Fruit fly (Drosophila melanogaster) whole organism, embryonic: ENCODE results near the gene CG3184.
A peak's percentile ranks its signal among the peaks of the same experiment; 100 is the strongest.

Source experiments
- Adf1 ChIP-seq: fragments of 200-800 bp; sonication (Bioruptor generic); IDR thresholded peaks from 2 replicates; pipeline ENCODE4 v1.3.6; 2022; ENCODE audit warnings: missing biosample characterization, missing genetic modification characterization
- Atf3 ChIP-seq: fragments of 200-800 bp; sonication (Bioruptor generic); optimal IDR thresholded peaks from 3 replicates; lab custom pipeline; 2016; ENCODE audit warnings: missing biosample characterization, missing genetic modification characterization
- Awh ChIP-seq: fragments of 200-800 bp; sonication (Bioruptor generic); IDR thresholded peaks from 2 replicates; pipeline ENCODE4, ENCODE4 v1.3.6; 2022; ENCODE audit warnings: missing biosample characterization, missing genetic modification characterization
- Bgb ChIP-seq: fragments of 200-800 bp; sonication (Bioruptor generic); IDR thresholded peaks from 2 replicates; pipeline ENCODE4 v1.3.6; 2022; ENCODE audit warnings: missing biosample characterization, missing genetic modification characterization; ENCODE audit not compliant: partially characterized antibody
- CG11504 ChIP-seq: fragments of 200-800 bp; sonication (Bioruptor generic); optimal IDR thresholded peaks from 3 replicates; lab custom pipeline; 2019; ENCODE audit warnings: missing biosample characterization, mild to moderate bottlenecking, missing genetic modification characterization, moderate library complexity
- CG13296 ChIP-seq: fragments of 200-800 bp; sonication (Bioruptor generic); optimal IDR thresholded peaks from 3 replicates; lab custom pipeline; 2018; ENCODE audit warnings: missing biosample characterization, mild to moderate bottlenecking, missing genetic modification characterization
- CG15601 ChIP-seq: fragments of 200-800 bp; sonication (Bioruptor generic); optimal IDR thresholded peaks from 3 replicates; lab custom pipeline; 2019; ENCODE audit warnings: missing biosample characterization, mild to moderate bottlenecking, missing genetic modification characterization, moderate library complexity
- CG1603 ChIP-seq: fragments of 200-800 bp; sonication (Bioruptor generic); optimal IDR thresholded peaks from 2 replicates; lab custom pipeline; 2019; ENCODE audit warnings: missing biosample characterization, mild to moderate bottlenecking, missing genetic modification characterization, moderate library complexity
- CG18011 ChIP-seq: fragments of 200-800 bp; sonication (Bioruptor generic); optimal IDR thresholded peaks from 2 replicates; lab custom pipeline; 2017; ENCODE audit warnings: missing biosample characterization, missing genetic modification characterization, mild to moderate bottlenecking, moderate library complexity, missing genotype
- CG18619 ChIP-seq: fragments of 200-800 bp; sonication (Bioruptor generic); optimal IDR thresholded peaks from 3 replicates; lab custom pipeline; 2017; ENCODE audit warnings: missing biosample characterization, mild to moderate bottlenecking, missing genetic modification characterization
- CG30431 ChIP-seq: fragments of 200-800 bp; sonication (Bioruptor generic); optimal IDR thresholded peaks from 2 replicates; lab custom pipeline; 2017; ENCODE audit warnings: missing biosample characterization, missing genetic modification characterization
- CG33213 ChIP-seq: fragments of 200-800 bp; sonication (Bioruptor generic); optimal IDR thresholded peaks from 3 replicates; lab custom pipeline; 2016; ENCODE audit warnings: missing biosample characterization, missing genetic modification characterization
- CG33557 ChIP-seq: fragments of 200-800 bp; sonication (Bioruptor generic); optimal IDR thresholded peaks from 2 replicates; lab custom pipeline; 2019; ENCODE audit warnings: missing biosample characterization, mild to moderate bottlenecking, missing genetic modification characterization, moderate library complexity
- CG34376 ChIP-seq: fragments of 200-800 bp; sonication (Bioruptor generic); optimal IDR thresholded peaks from 2 replicates; lab custom pipeline; 2018; ENCODE audit warnings: missing biosample characterization, mild to moderate bottlenecking, missing genetic modification characterization
- CG43689 ChIP-seq: fragments of 200-800 bp; sonication (Bioruptor generic); IDR thresholded peaks from 2 replicates; pipeline ENCODE4 v1.3.6; 2022; ENCODE audit warnings: missing biosample characterization, missing genetic modification characterization
- CG4730 ChIP-seq: fragments of 200-800 bp; sonication (Bioruptor generic); IDR thresholded peaks from 2 replicates; pipeline ENCODE4 v1.3.6; 2022; ENCODE audit warnings: missing biosample characterization, missing genetic modification characterization
- CG5180 ChIP-seq: fragments of 200-800 bp; sonication (Bioruptor generic); optimal IDR thresholded peaks from 3 replicates; lab custom pipeline; 2017; ENCODE audit warnings: missing biosample characterization, missing genetic modification characterization, mild to moderate bottlenecking, moderate library complexity, missing genetic modification reagents
- CG6791 ChIP-seq: fragments of 200-800 bp; sonication (Bioruptor generic); IDR thresholded peaks from 3 replicates; pipeline ENCODE4 v1.3.6; 2022; ENCODE audit warnings: missing biosample characterization, missing genetic modification characterization; ENCODE audit not compliant: partially characterized antibody
- CG7745 ChIP-seq: fragments of 200-800 bp; sonication (Bioruptor generic); optimal IDR thresholded peaks from 2 replicates; lab custom pipeline; 2018; ENCODE audit warnings: missing biosample characterization, mild to moderate bottlenecking, missing genetic modification characterization, moderate library complexity
- Camta ChIP-seq: fragments of 200-800 bp; sonication (Bioruptor generic); optimal IDR thresholded peaks from 2 replicates; lab custom pipeline; 2016; ENCODE audit warnings: missing biosample characterization, missing genetic modification characterization
- D19B ChIP-seq: fragments of 200-800 bp; sonication (Bioruptor generic); optimal IDR thresholded peaks from 2 replicates; lab custom pipeline; 2017; ENCODE audit warnings: missing biosample characterization, mild to moderate bottlenecking, missing genetic modification characterization
- Doc3 ChIP-seq: fragments of 200-800 bp; sonication (Bioruptor generic); IDR thresholded peaks from 3 replicates; pipeline ENCODE4 v1.3.6; 2022; ENCODE audit warnings: missing biosample characterization, missing genetic modification characterization; ENCODE audit not compliant: partially characterized antibody
- E2f1 ChIP-seq: fragments of 200-800 bp; sonication (Bioruptor generic); IDR thresholded peaks from 2 replicates; pipeline ENCODE4 v1.3.6; 2022; ENCODE audit warnings: missing biosample characterization, missing genetic modification characterization
- E2f2 ChIP-seq: fragments of 200-800 bp; sonication (Bioruptor generic); IDR thresholded peaks from 2 replicates; pipeline ENCODE4 v1.3.6; 2022; ENCODE audit warnings: missing biosample characterization, missing genetic modification characterization
- HmgD ChIP-seq: fragments of 200-800 bp; sonication (Bioruptor generic); optimal IDR thresholded peaks from 3 replicates; lab custom pipeline; 2016; ENCODE audit warnings: missing biosample characterization, missing genetic modification characterization
- Hr78 ChIP-seq, 2 experiments: fragments of 200-800 bp in 1 of 2; fragments of >200 bp in 1 of 2; sonication (Bioruptor generic) in 1 of 2; optimal IDR thresholded peaks; 2 replicates each; lab custom pipeline; 2017 to 2019; ENCODE audit warnings: missing biosample characterization in 2 of 2, missing genetic modification characterization in 2 of 2, mild to moderate bottlenecking in 1 of 2, moderate library complexity in 1 of 2
- Mad ChIP-seq: fragments of 200-800 bp; sonication (Bioruptor generic); optimal IDR thresholded peaks from 2 replicates; lab custom pipeline; 2016; ENCODE audit warnings: missing biosample characterization, missing genetic modification characterization
- Max ChIP-seq: fragments of 200-800 bp; sonication (Bioruptor generic); optimal IDR thresholded peaks from 2 replicates; lab custom pipeline; 2016; ENCODE audit warnings: missing biosample characterization, mild to moderate bottlenecking, missing genetic modification characterization
- Myb ChIP-seq: fragments of 200-800 bp; sonication (Bioruptor generic); optimal IDR thresholded peaks from 2 replicates; lab custom pipeline; 2016; ENCODE audit warnings: missing biosample characterization, missing genetic modification characterization
- NFAT ChIP-seq: fragments of 200-800 bp; sonication (Bioruptor generic); IDR thresholded peaks from 2 replicates; pipeline ENCODE4 v1.3.6; 2022; ENCODE audit warnings: missing biosample characterization, missing genetic modification characterization
- Ravus ChIP-seq: fragments of 200-800 bp; sonication (Bioruptor generic); IDR thresholded peaks from 2 replicates; pipeline ENCODE4 v1.3.6; 2022; ENCODE audit warnings: missing biosample characterization, missing genetic modification characterization
- Side ChIP-seq: fragments of 200-800 bp; sonication (Bioruptor generic); optimal IDR thresholded peaks from 2 replicates; lab custom pipeline; 2016; ENCODE audit warnings: missing biosample characterization, missing genetic modification characterization
- Sry-β ChIP-seq: fragments of 200-800 bp; sonication (Bioruptor generic); optimal IDR thresholded peaks from 2 replicates; lab custom pipeline; 2018; ENCODE audit warnings: missing biosample characterization, mild to moderate bottlenecking, missing genetic modification characterization, moderate library complexity
- ac ChIP-seq: fragments of 200-800 bp; sonication (Bioruptor generic); optimal IDR thresholded peaks from 3 replicates; lab custom pipeline; 2017; ENCODE audit warnings: missing biosample characterization, mild to moderate bottlenecking, missing genetic modification characterization
- az2 ChIP-seq: fragments of 200-800 bp; sonication (Bioruptor generic); optimal IDR thresholded peaks from 3 replicates; lab custom pipeline; 2016; ENCODE audit warnings: missing biosample characterization, missing genetic modification characterization
- btn ChIP-seq: fragments of 200-800 bp; sonication (Bioruptor generic); optimal IDR thresholded peaks from 2 replicates; lab custom pipeline; 2016; ENCODE audit warnings: missing biosample characterization, missing genetic modification characterization
- croc ChIP-seq: fragments of 200-800 bp; sonication (Bioruptor generic); conservative IDR thresholded peaks from 3 replicates; pipeline ENCODE4 v1.3.6; 2022; ENCODE audit warnings: missing biosample characterization, missing genetic modification characterization
- cwo ChIP-seq: fragments of 200-800 bp; sonication (Bioruptor generic); optimal IDR thresholded peaks from 3 replicates; lab custom pipeline; 2017; ENCODE audit warnings: missing biosample characterization, missing genetic modification characterization, mild to moderate bottlenecking, moderate library complexity, missing genetic modification reagents
- dan ChIP-seq: fragments of 200-800 bp; sonication (Bioruptor generic); IDR thresholded peaks from 2 replicates; pipeline ENCODE4 v1.3.6; 2022; ENCODE audit warnings: missing biosample characterization, missing genetic modification characterization
- ems ChIP-seq: fragments of 200-800 bp; sonication (Bioruptor generic); optimal IDR thresholded peaks from 3 replicates; lab custom pipeline; 2016; ENCODE audit warnings: missing biosample characterization, missing genetic modification characterization
- ftz-f1 ChIP-seq: fragments of 200-800 bp; sonication (Bioruptor generic); optimal IDR thresholded peaks from 2 replicates; lab custom pipeline; 2016; ENCODE audit warnings: missing biosample characterization, missing genetic modification characterization
- her ChIP-seq: fragments of 200-800 bp; sonication (Bioruptor generic); optimal IDR thresholded peaks from 2 replicates; lab custom pipeline; 2016; ENCODE audit warnings: missing biosample characterization, missing genetic modification characterization
- kah ChIP-seq: fragments of 200-800 bp; sonication (Bioruptor generic); optimal IDR thresholded peaks from 2 replicates; lab custom pipeline; 2018; ENCODE audit warnings: missing biosample characterization, mild to moderate bottlenecking, missing genetic modification characterization
- kay ChIP-seq: fragments of 200-800 bp; sonication (Bioruptor generic); optimal IDR thresholded peaks from 2 replicates; lab custom pipeline; 2016; ENCODE audit warnings: missing biosample characterization, missing genetic modification characterization
- lola ChIP-seq, 3 experiments: fragments of >200 bp in 2 of 3; fragments of 200-800 bp in 1 of 3; sonication (Bioruptor generic) in 1 of 3; optimal IDR thresholded peaks; 2 replicates each; lab custom pipeline; 2017 to 2019; ENCODE audit warnings: missing biosample characterization in 3 of 3, missing genetic modification characterization in 3 of 3, mild to moderate bottlenecking in 1 of 3, moderate library complexity in 1 of 3
- pfk ChIP-seq: fragments of 200-800 bp; sonication (Bioruptor generic); optimal IDR thresholded peaks from 2 replicates; lab custom pipeline; 2018; ENCODE audit warnings: missing biosample characterization, mild to moderate bottlenecking, missing genetic modification characterization, moderate library complexity
- sob ChIP-seq: fragments of 200-800 bp; sonication (Bioruptor generic); IDR thresholded peaks from 2 replicates; pipeline ENCODE4 v1.3.6; 2022; ENCODE audit warnings: missing biosample characterization, missing genetic modification characterization
- toy ChIP-seq: fragments of 200-800 bp; sonication (Bioruptor generic); IDR thresholded peaks from 2 replicates; pipeline ENCODE4 v1.3.6; 2022; ENCODE audit warnings: missing biosample characterization, missing genetic modification characterization
- vvl ChIP-seq: fragments of 200-800 bp; sonication (Bioruptor generic); IDR thresholded peaks from 2 replicates; pipeline ENCODE4 v1.3.6; 2022; ENCODE audit warnings: missing biosample characterization, missing genetic modification characterization
- zfh1 ChIP-seq: fragments of 200-800 bp; sonication (Bioruptor generic); IDR thresholded peaks from 3 replicates; pipeline ENCODE4 v1.3.6; 2022; ENCODE audit warnings: missing biosample characterization, missing genetic modification characterization

Gene CG3184

DNA sequence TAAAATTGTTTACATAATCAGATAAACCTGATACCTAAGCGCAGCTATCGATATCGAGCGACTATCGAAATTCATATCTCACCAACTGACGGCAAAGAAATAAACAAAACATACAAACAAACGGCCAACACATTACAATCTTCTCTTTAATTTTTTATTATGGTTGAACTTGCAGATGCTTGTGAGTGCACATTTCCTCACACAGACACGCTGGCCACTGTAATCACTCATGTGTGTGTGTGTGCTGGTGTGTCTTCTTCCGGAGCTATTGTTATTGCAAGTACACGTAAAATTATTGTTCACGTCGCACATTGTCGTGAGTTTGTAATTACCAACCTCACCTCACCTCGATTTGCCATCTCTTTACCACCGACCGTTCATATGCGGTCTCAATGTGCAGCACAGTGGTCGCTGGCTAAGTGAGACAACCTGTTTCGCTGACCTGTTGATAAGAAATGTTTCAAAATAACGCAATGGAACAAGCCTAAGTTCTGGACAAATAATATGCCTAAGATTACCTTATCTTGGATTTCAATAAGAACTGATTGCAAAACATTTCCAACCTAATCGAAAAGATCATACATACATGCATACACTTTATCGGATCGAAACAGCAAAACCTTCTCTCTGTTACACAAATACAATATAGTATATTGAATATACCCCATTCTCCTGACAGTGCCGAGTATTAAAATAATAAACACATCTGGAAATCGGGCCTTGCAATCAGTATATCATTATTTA is 16.7 kb upstream of the CG3184 start (continued):
- TF ChIP-seq dan (GFP tag; lab: Robert Waterston, UW) (no peak), Sry-β (no peak), CG18619 (GFP tag; lab: Kevin White, UChicago) (peak; percentile 15), Myb (GFP tag; lab: Kevin White, UChicago) (no peak), btn (GFP tag; lab: Kevin White, UChicago) (no peak), Doc3 (GFP tag; lab: Robert Waterston, UW) (no peak), cwo (GFP tag; lab: Kevin White, UChicago) (peak; percentile 8), CG11504 (peak; percentile 40), Hr78 (GFP tag; optimal IDR thresholded peaks at IDR 0.05; lab: Kevin White, UChicago) (no peak), pfk (GFP tag; lab: Kevin White, UChicago) (no peak), CG33213 (GFP tag; lab: Kevin White, UChicago) (no peak), NFAT (GFP tag; lab: Robert Waterston, UW) (no peak), sob (GFP tag; lab: Robert Waterston, UW) (no peak), CG1603 (peak; percentile 26), Camta (GFP tag; lab: Kevin White, UChicago) (no peak), Adf1 (GFP tag; lab: Robert Waterston, UW) (no peak), croc (GFP tag; lab: Robert Waterston, UW) (no peak), CG34376 (GFP tag; lab: Kevin White, UChicago) (peak; percentile 45), CG43689 (GFP tag; lab: Robert Waterston, UW) (no peak), her (GFP tag; lab: Kevin White, UChicago) (no peak), Ravus (GFP tag; lab: Robert Waterston, UW) (no peak), CG30431 (GFP tag; lab: Kevin White, UChicago) (no peak), E2f2 (GFP tag; lab: Robert Waterston, UW) (no peak), Max (GFP tag; lab: Kevin White, UChicago) (no peak), CG6791 (no peak), vvl (GFP tag; lab: Robert Waterston, UW) (peak; percentile 10; the same call in 1 of the 2 replicates), toy (GFP tag; lab: Robert Waterston, UW) (no peak), ftz-f1 (no peak), kah (GFP tag; lab: Kevin White, UChicago) (no peak), CG5180 (GFP tag; lab: Kevin White, UChicago) (peak; percentile 40), Mad (GFP tag; lab: Kevin White, UChicago) (no peak), Atf3 (GFP tag; lab: Kevin White, UChicago) (no peak), Side (GFP tag; lab: Kevin White, UChicago) (no peak), kay (GFP tag; lab: Kevin White, UChicago) (no peak), Bgb (no peak), CG33557 (no peak), lola (GFP tag; optimal IDR thresholded peaks at IDR 0.05; lab: Kevin White, UChicago) (peak in 1 of 3 experiments; percentile 17), CG18011 (GFP tag; lab: Kevin White, UChicago) (no peak), Awh (GFP tag; lab: Robert Waterston, UW) (no peak), zfh1 (GFP tag; lab: Robert Waterston, UW) (no peak), ems (no peak), E2f1 (GFP tag; lab: Robert Waterston, UW) (no peak), D19B (GFP tag; lab: Kevin White, UChicago) (no peak), HmgD (GFP tag; lab: Kevin White, UChicago) (no peak), az2 (GFP tag; lab: Kevin White, UChicago) (no peak), ac (no peak), CG4730 (GFP tag; lab: Robert Waterston, UW) (no peak), CG7745 (tag; lab: Kevin White, UChicago) (no peak), CG13296 (GFP tag; lab: Kevin White, UChicago) (no peak), CG15601 (no peak)
